Worm (Caenorhabditis elegans) whole organism, young adult: ENCODE results near the gene C10F3.7.

Experiments used
- B0336.3 ChIP-seq: fragments of 200-800 bp; sonication (Bioruptor generic); IDR thresholded peaks from 2 replicates; pipeline ENCODE4 v1.3.6; 2022; ENCODE audit warnings: missing genetic modification characterization, missing compliant biosample characterization
- F37B4.10 ChIP-seq: fragments of 200-800 bp; sonication (Bioruptor generic); IDR thresholded peaks from 2 replicates; pipeline ENCODE4 v1.3.6; 2022; ENCODE audit warnings: missing genetic modification characterization, missing compliant biosample characterization
- Y95B8A.8 ChIP-seq: fragments of 200-800 bp; sonication (Bioruptor generic); IDR thresholded peaks from 2 replicates; pipeline ENCODE4 v1.3.6; 2022; ENCODE audit warnings: missing genetic modification reagents, missing genetic modification characterization, missing compliant biosample characterization
- ama-1 ChIP-seq, 3 experiments: fragments of 150-350 bp in 1 of 3; sonication (generic microtip) in 2 of 3; optimal IDR thresholded peaks; 2 replicates each; lab custom pipeline; 2014 to 2018; ENCODE audit warnings: missing biosample characterization in 2 of 3, missing genetic modification characterization in 2 of 3, missing genetic modification reagents in 2 of 3
- egl-18 ChIP-seq: fragments of 200-800 bp; sonication (Bioruptor generic); IDR thresholded peaks from 2 replicates; pipeline ENCODE4 v1.3.6; 2022; ENCODE audit warnings: missing genetic modification reagents, missing genetic modification characterization, missing compliant biosample characterization
- nfya-1 ChIP-seq: sonication (generic microtip); optimal IDR thresholded peaks from 2 replicates; lab custom pipeline; 2017; ENCODE audit warnings: antibody characterized with exemption, missing compliant biosample characterization, missing genetic modification characterization, borderline replicate concordance; ENCODE audit not compliant: insufficient read depth
- pha-4 ChIP-seq: fragments of 150-350 bp; sonication (generic microtip); optimal IDR thresholded peaks from 2 replicates; lab custom pipeline; 2014; ENCODE audit warnings: missing biosample characterization, missing genetic modification reagents, missing genetic modification characterization
- tbx-9 ChIP-seq: sonication (generic microtip); optimal IDR thresholded peaks from 2 replicates; lab custom pipeline; 2016; ENCODE audit warnings: borderline replicate concordance, missing genetic modification characterization, inconsistent platforms, missing compliant biosample characterization
- tlf-1 ChIP-seq: fragments of 200-800 bp; sonication (Bioruptor generic); optimal IDR thresholded peaks from 2 replicates; lab custom pipeline; 2018; ENCODE audit warnings: mild to moderate bottlenecking, missing genetic modification characterization, missing compliant biosample characterization
- unc-62 ChIP-seq: fragments of 150-350 bp; optimal IDR thresholded peaks from 2 replicates; lab custom pipeline; 2014; ENCODE audit warnings: missing biosample characterization, missing genetic modification reagents, missing genetic modification characterization

DNA sequence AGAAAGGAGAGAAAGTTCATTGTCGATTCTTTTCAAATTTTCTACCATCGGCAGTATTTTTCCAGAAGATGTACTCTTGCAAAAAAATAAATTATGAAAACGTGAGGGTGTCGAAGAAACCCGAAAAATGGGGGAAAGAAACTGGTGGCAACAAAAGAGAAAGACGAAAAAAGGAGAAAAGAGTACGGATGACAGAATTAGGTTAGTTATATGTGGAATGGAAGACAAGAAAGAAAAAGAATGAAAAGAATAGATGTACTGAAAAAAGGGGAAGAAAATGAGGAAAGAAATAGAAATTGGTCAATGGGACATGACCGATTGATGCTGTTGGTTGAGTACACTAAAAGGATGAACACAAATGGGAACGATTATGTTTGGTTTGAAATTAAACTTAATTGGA, 31.0 kb downstream of the C10F3.7 start:
- no peak for TF ChIP-seq pha-4 (tag; lab: Kevin White, UChicago)
- no peak for TF ChIP-seq unc-62 (GFP tag; lab: Kevin White, UChicago)
- no peak for TF ChIP-seq Y95B8A.8 (GFP tag; lab: Robert Waterston, UW)
- TF ChIP-seq F37B4.10 (GFP tag; lab: Robert Waterston, UW), result no peak
- TF ChIP-seq ama-1 (optimal IDR thresholded peaks at IDR 0.05; lab: Kevin White, UChicago), result no peak
- no peak for TF ChIP-seq ama-1 (GFP tag; optimal IDR thresholded peaks at IDR 0.05; lab: Kevin White, UChicago)
- TF ChIP-seq tbx-9 (tag; lab: Kevin White, UChicago), result no peak
- TF ChIP-seq nfya-1 (tag; lab: Kevin White, UChicago), result no peak
- no peak for TF ChIP-seq tlf-1 (GFP tag; lab: Kevin White, UChicago)
- TF ChIP-seq B0336.3 (GFP tag; lab: Robert Waterston, UW), result no peak
- TF ChIP-seq egl-18, result no peak
